Worm (Caenorhabditis elegans) whole organism, early embryonic: ENCODE results near the gene lin-33.
A peak's percentile ranks its signal among the peaks of the same experiment; 100 is the strongest.

ENCODE experiments used
- B0310.2 ChIP-seq: sonication (generic microtip); optimal IDR thresholded peaks from 2 replicates; lab custom pipeline; 2016; ENCODE audit warnings: mild to moderate bottlenecking, missing genetic modification characterization, missing compliant biosample characterization
- F13C5.2 ChIP-seq: sonication (generic microtip); optimal IDR thresholded peaks from 2 replicates; lab custom pipeline; 2017; ENCODE audit warnings: mild to moderate bottlenecking, missing genetic modification characterization, inconsistent platforms, missing compliant biosample characterization
- aly-1 ChIP-seq: sonication (generic microtip); optimal IDR thresholded peaks from 2 replicates; lab custom pipeline; 2016; ENCODE audit warnings: missing genetic modification characterization, missing compliant biosample characterization
- ama-1 ChIP-seq: fragments of 150-350 bp; optimal IDR thresholded peaks from 2 replicates; lab custom pipeline; 2014
- ceh-13 ChIP-seq: fragments of 200-800 bp; sonication (Bioruptor generic); optimal IDR thresholded peaks from 2 replicates; lab custom pipeline; 2018; ENCODE audit warnings: mild to moderate bottlenecking, missing genetic modification characterization, missing compliant biosample characterization
- ceh-36 ChIP-seq: sonication (generic microtip); optimal IDR thresholded peaks from 2 replicates; lab custom pipeline; 2016; ENCODE audit warnings: missing genetic modification characterization, inconsistent platforms, missing compliant biosample characterization
- ets-7 ChIP-seq: sonication (generic microtip); optimal IDR thresholded peaks from 2 replicates; lab custom pipeline; 2016; ENCODE audit warnings: missing genotype, missing genetic modification characterization, missing compliant biosample characterization
- flt-1 ChIP-seq: fragments of 200-800 bp; sonication (Bioruptor generic); IDR thresholded peaks from 2 replicates; pipeline ENCODE4 v1.3.6; 2022; ENCODE audit warnings: missing genetic modification characterization, missing compliant biosample characterization
- hmbx-1 ChIP-seq: sonication (generic microtip); optimal IDR thresholded peaks from 2 replicates; lab custom pipeline; 2016; ENCODE audit warnings: mild to moderate bottlenecking, missing genetic modification characterization, missing compliant biosample characterization
- hmg-4 ChIP-seq: fragments of 200-800 bp; sonication (Bioruptor generic); optimal IDR thresholded peaks from 2 replicates; lab custom pipeline; 2018; ENCODE audit warnings: mild to moderate bottlenecking, missing genetic modification characterization, missing compliant biosample characterization
- hnd-1 ChIP-seq: sonication (generic microtip); optimal IDR thresholded peaks from 2 replicates; lab custom pipeline; 2016; ENCODE audit warnings: missing genetic modification characterization, missing compliant biosample characterization
- pes-1 ChIP-seq: fragments of 200-800 bp; sonication (Bioruptor generic); IDR thresholded peaks from 2 replicates; pipeline ENCODE4 v1.3.6; 2022; ENCODE audit warnings: missing genetic modification reagents, missing genetic modification characterization, missing compliant biosample characterization
- scrt-1 ChIP-seq: fragments of 200-800 bp; sonication (Bioruptor generic); IDR thresholded peaks from 2 replicates; pipeline ENCODE4 v1.3.6; 2022; ENCODE audit warnings: missing genetic modification characterization, missing compliant biosample characterization
- sea-1 ChIP-seq: fragments of 200-800 bp; sonication (Bioruptor generic); conservative IDR thresholded peaks from 2 replicates; pipeline ENCODE4 v1.3.6; 2022; ENCODE audit warnings: missing genetic modification characterization, missing compliant biosample characterization
- tbx-11 ChIP-seq: fragments of 200-800 bp; sonication (Bioruptor generic); IDR thresholded peaks from 2 replicates; pipeline ENCODE4 v1.3.6; 2022; ENCODE audit warnings: missing genetic modification characterization, missing compliant biosample characterization
- tbx-37 ChIP-seq: fragments of 200-800 bp; sonication (Bioruptor generic); conservative IDR thresholded peaks from 2 replicates; pipeline ENCODE4 v1.3.6; 2022; ENCODE audit warnings: missing genetic modification reagents, missing genetic modification characterization, missing compliant biosample characterization
- tra-4 ChIP-seq: sonication (generic microtip); optimal IDR thresholded peaks from 2 replicates; lab custom pipeline; 2017; ENCODE audit warnings: missing genetic modification characterization, missing compliant biosample characterization

Gene lin-33

DNA sequence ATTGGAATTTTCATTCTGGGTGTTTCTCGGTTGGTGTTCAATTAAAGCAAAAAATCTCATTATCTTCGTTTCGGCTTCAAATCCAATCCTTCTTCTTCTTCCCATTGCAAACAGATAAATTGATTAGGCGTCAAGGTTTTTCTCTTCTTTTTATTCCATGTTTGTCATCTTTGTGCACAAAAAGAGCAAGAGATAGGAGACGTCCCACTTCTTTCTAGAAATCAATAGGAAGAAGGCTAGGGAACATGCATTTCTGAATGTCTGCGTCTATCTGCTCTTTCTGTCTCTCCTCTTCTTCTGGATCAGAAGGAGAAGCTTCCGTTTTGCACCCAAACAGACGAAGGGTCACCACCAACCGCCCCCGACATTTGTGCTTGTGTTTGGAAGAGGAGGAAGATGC, 22.5 kb downstream of the lin-33 start:
- TF ChIP-seq F13C5.2 (no peak), hnd-1 (tag; lab: Kevin White, UChicago) (no peak), hmg-4 (GFP tag; lab: Kevin White, UChicago) (no peak), hmbx-1 (no peak)

DNA sequence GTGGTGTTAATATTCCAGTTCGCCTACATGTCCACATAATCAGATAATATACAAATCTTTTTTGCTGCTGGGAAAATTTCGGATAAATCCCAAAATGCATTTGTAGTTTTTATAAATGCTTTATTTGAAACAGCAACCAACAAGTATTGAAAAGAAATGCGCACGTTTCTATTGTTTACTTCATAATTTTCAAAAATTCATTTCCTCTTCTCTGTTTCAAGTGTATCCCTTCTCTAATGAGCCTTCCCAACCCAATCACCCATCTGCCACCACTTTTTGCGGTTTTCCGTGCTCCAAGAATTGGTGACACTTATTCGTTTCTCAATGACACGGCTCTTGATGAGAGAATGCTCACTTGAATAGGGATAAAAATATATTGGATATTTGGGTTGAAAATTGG, 24.3 kb downstream of the lin-33 start:
- no peak for TF ChIP-seq ets-7
- TF ChIP-seq hmbx-1, result no peak
- no peak for TF ChIP-seq aly-1 (tag; lab: Kevin White, UChicago)
- TF ChIP-seq F13C5.2, result no peak
- TF ChIP-seq tbx-37 (GFP tag; lab: Robert Waterston, UW), result no peak
- no peak for TF ChIP-seq hmg-4 (GFP tag; lab: Kevin White, UChicago)
- no peak for TF ChIP-seq pes-1 (GFP tag; lab: Robert Waterston, UW)

DNA sequence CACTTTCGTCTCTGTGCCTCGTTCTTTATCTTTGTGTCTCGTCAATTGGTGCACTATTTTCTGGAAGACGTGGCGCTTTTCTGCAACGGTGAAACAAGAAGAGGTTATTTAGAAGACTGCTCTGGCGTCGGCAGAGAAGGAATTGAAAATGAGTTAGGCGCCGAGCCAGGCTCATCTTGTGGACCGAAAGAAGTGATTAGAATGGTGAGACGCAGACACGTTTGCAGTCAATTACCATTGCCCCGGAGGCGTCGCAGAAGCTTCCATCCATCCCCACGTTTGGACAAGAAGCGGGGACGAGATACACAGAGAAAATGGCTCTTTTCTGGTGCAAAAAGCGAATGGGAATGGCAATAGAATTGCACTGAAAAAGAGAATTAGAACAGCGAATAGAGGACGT, 29.5 kb downstream of the lin-33 start:
- TF ChIP-seq F13C5.2 (no peak), hmg-4 (GFP tag; lab: Kevin White, UChicago) (no peak), ets-7 (no peak), tbx-37 (GFP tag; lab: Robert Waterston, UW) (no peak), flt-1 (GFP tag; lab: Robert Waterston, UW) (no peak), ceh-36 (tag; lab: Kevin White, UChicago) (no peak), ceh-13 (GFP tag; lab: Kevin White, UChicago) (no peak), ama-1 (lab: Kevin White, UChicago) (no peak), pes-1 (GFP tag; lab: Robert Waterston, UW) (no peak)

DNA sequence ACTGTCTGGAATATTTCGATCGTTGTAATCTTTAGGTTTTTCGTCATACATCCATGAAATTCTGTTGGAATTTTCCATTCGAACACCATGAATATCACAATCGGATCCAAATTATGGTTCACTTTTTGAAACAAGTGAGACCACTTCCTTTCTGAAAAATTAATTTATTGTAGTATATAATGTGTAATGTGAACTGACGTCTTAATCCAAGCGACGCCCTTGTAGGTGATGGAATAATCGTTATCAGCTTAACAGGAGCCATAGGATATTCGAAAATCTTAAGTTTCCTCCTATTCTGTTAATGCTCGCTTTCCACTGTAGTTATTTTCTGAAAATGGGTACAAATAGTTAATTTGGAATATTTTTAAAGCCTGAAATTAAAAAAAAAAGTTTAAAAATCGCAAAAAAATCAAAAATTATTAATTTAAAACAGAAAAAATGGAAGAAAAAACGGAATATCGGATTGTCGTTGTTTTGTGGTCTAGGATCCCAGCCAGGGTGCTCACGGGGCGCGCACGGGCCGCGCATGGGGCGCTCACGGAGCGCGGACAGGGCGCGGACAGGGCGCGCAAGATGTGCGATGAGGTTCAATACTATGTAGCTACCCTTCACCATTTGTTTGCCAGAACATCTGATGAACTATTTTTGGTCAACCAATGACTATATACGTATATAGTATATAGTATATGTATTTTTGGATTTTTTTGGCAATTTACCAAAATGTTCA, 31.9 kb downstream of the lin-33 start, which contains the start of gene K02B2.6:
K02B2.6 (minus strand) TSS at position 51 of the 727 bp plus-strand sequence.
- TF ChIP-seq hmg-4 (GFP tag; lab: Kevin White, UChicago) (no peak), tra-4 (tag; lab: Kevin White, UChicago) (no peak), ceh-36 (tag; lab: Kevin White, UChicago) (no peak), pes-1 (GFP tag; lab: Robert Waterston, UW) (no peak), hnd-1 (tag; lab: Kevin White, UChicago) (no peak), sea-1 (GFP tag; lab: Robert Waterston, UW) (no peak), tbx-37 (GFP tag; lab: Robert Waterston, UW) (no peak), ets-7 (no peak), flt-1 (GFP tag; lab: Robert Waterston, UW) (no peak), scrt-1 (GFP tag; lab: Robert Waterston, UW) (no peak), tbx-11 (no peak), F13C5.2 (no peak), hmbx-1 (no peak), B0310.2 (tag; lab: Kevin White, UChicago) (no peak), aly-1 (tag; lab: Kevin White, UChicago) (no peak), ama-1 (lab: Kevin White, UChicago) (no peak), ceh-13 (GFP tag; lab: Kevin White, UChicago) (no peak)

DNA sequence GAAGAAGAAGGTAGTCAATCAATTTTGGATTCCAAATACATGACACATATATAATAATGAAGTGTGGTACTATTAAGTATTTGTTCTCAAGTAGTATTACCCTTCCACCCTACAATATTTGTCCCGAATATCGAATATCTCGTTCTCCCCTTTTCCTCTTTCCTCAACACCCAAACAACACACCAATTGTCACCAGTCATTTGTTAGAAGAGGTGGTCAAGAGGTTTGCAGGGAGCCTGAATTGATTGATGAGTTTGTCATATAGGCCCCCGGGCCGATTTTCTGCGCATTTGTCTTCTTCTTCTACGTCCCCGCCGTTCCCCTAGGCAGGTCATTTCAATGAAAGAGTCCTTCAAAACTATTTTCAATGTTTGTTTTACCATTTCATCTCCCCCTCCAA, 33.8 kb downstream of the lin-33 start:
- TF ChIP-seq hmg-4 (GFP tag; lab: Kevin White, UChicago) (peak; percentile 21), tbx-37 (GFP tag; lab: Robert Waterston, UW) (no peak)

DNA sequence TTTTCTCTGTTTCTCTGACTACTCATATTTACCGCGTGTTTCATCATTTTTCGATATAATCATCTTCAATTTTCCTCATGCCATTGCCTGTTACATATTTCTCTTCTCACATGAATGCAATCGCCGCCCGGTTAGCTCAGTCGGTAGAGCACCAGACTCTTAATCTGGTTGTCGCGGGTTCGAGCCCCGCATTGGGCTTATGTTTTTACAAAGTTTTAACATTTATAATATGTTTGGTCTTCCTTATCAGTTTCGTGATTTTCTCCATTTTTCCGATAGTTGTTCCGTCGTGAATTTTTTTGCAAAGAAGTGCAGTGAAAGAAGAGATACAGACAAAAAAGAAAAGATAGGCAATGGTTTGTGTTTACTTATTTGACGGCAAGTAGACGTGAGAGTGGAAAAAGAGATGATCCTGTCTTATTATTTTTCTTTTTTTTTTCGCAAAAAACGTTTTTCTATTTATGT, 36.6 kb downstream of the lin-33 start:
- TF ChIP-seq ama-1 (lab: Kevin White, UChicago), result no peak
- TF ChIP-seq hmbx-1, result peak; percentile 70
- TF ChIP-seq ceh-36 (tag; lab: Kevin White, UChicago), result peak; percentile 93
- peak; percentile 89 for TF ChIP-seq flt-1 (GFP tag; lab: Robert Waterston, UW)
- TF ChIP-seq aly-1 (tag; lab: Kevin White, UChicago), result peak; percentile 88
- TF ChIP-seq pes-1 (GFP tag; lab: Robert Waterston, UW), result peak; percentile 92
- peak; percentile 94 for TF ChIP-seq hmg-4 (GFP tag; lab: Kevin White, UChicago)
- peak; percentile 86 for TF ChIP-seq sea-1 (GFP tag; lab: Robert Waterston, UW)
- TF ChIP-seq hnd-1 (tag; lab: Kevin White, UChicago), result peak; percentile 83
- peak; percentile 82 for TF ChIP-seq ets-7
- peak; percentile 80 for TF ChIP-seq tra-4 (tag; lab: Kevin White, UChicago)
- TF ChIP-seq F13C5.2, result peak; percentile 89
- TF ChIP-seq B0310.2 (tag; lab: Kevin White, UChicago), result peak; percentile 79
- peak; percentile 83 for TF ChIP-seq ceh-13 (GFP tag; lab: Kevin White, UChicago)
- peak; percentile 94 for TF ChIP-seq tbx-11
- peak; percentile 85 for TF ChIP-seq tbx-37 (GFP tag; lab: Robert Waterston, UW)
- peak; percentile 89 for TF ChIP-seq scrt-1 (GFP tag; lab: Robert Waterston, UW)

DNA sequence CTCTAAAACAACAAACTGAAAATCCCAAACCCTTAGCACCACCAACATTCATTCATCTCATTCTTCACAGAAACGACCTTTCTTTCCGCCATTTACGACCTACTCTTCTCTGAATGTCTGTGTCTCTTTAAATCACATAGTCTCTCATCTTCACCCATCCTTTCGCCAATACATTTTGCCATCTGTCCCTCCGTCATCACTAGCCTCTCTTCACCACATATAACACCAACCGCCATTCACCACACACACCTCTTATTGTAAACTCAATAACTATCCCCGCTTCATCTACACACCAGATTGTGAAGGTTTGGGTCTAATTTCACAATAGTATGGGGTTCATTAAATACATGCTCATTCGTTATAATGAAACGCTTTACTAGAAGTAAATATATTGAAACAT, 40.1 kb downstream of the lin-33 start:
- TF ChIP-seq sea-1 (GFP tag; lab: Robert Waterston, UW), result peak; percentile 52; the same call in 1 of the 2 replicates
- no peak for TF ChIP-seq tbx-11

DNA sequence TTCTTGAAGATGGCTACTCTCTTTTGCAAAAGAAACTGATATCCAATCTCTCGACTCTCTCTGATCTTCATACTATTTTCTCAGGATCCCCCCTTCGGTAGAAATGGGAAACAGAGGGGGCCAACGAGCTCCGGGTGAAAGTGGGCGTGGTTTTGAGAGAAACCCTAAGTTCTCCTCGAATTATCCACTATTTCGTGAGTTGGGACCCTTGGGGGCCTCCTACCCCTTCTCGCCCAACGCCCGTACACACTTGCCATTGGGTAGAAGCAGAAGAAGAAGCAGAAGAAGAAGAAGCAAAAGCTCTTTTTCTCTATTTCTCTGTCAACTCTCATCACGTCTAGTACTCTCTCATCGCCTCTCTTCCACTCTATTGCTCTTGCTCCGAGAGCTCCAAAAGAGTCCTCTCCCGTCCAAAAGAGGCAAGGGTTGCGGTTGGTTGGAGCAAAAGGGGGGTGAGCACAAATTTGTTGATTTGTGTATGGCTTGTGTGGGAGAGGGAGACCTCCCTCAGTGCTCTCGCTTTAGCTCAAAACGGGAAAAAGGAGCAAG, 43.6 kb downstream of the lin-33 start:
- TF ChIP-seq F13C5.2, result peak; percentile 33
- TF ChIP-seq hmg-4 (GFP tag; lab: Kevin White, UChicago), result peak; percentile 55
- no peak for TF ChIP-seq flt-1 (GFP tag; lab: Robert Waterston, UW)
- peak; percentile 9 for TF ChIP-seq B0310.2 (tag; lab: Kevin White, UChicago)
